Fruit fly (Drosophila melanogaster) whole organism, pupa: ENCODE results near the gene CG5768.

Source experiments
- CG10348 ChIP-seq: fragments of 200-800 bp; sonication (Bioruptor generic); IDR thresholded peaks from 2 replicates; pipeline ENCODE4 v1.3.6; 2022; ENCODE audit warnings: missing biosample characterization, missing genetic modification characterization
- CG12605 ChIP-seq: fragments of 200-800 bp; sonication (Bioruptor generic); IDR thresholded peaks from 2 replicates; pipeline ENCODE4 v1.3.6; 2022; ENCODE audit warnings: missing biosample characterization, missing genetic modification characterization
- CG13204 ChIP-seq: fragments of 200-800 bp; sonication (Bioruptor generic); optimal IDR thresholded peaks from 2 replicates; lab custom pipeline; 2018; ENCODE audit warnings: missing biosample characterization, mild to moderate bottlenecking, missing genetic modification characterization, moderate library complexity
- CG14655 ChIP-seq: fragments of 200-800 bp; sonication (Bioruptor generic); optimal IDR thresholded peaks from 3 replicates; lab custom pipeline; 2017; ENCODE audit warnings: mild to moderate bottlenecking, missing biosample characterization, missing genetic modification reagents, missing genetic modification characterization
- CG15710 ChIP-seq: fragments of 200-800 bp; sonication (Bioruptor generic); optimal IDR thresholded peaks from 2 replicates; lab custom pipeline; 2018; ENCODE audit warnings: missing biosample characterization, mild to moderate bottlenecking, missing genetic modification characterization, moderate library complexity
- CG17806 ChIP-seq: fragments of 200-800 bp; sonication (Bioruptor generic); optimal IDR thresholded peaks from 2 replicates; lab custom pipeline; 2018; ENCODE audit warnings: missing biosample characterization, mild to moderate bottlenecking, missing genetic modification characterization, moderate library complexity
- CG32121 ChIP-seq: fragments of 200-800 bp; sonication (Bioruptor generic); IDR thresholded peaks from 2 replicates; pipeline ENCODE4 v1.3.6; 2022; ENCODE audit warnings: missing biosample characterization, missing genetic modification characterization
- CG34367 ChIP-seq: fragments of 200-800 bp; sonication (Bioruptor generic); optimal IDR thresholded peaks from 2 replicates; lab custom pipeline; 2018; ENCODE audit warnings: missing biosample characterization, mild to moderate bottlenecking, missing genetic modification characterization
- CG4496 ChIP-seq: fragments of 200-800 bp; sonication (Bioruptor generic); IDR thresholded peaks from 3 replicates; pipeline ENCODE4 v1.3.6; 2022; ENCODE audit warnings: missing biosample characterization, missing genetic modification characterization
- CG8159 ChIP-seq: fragments of 200-800 bp; sonication (Bioruptor generic); optimal IDR thresholded peaks from 3 replicates; lab custom pipeline; 2018; ENCODE audit warnings: missing biosample characterization, mild to moderate bottlenecking, missing genetic modification characterization, moderate library complexity
- CG8301 ChIP-seq: fragments of 200-800 bp; sonication (Bioruptor generic); optimal IDR thresholded peaks from 2 replicates; lab custom pipeline; 2018; ENCODE audit warnings: missing biosample characterization, mild to moderate bottlenecking, missing genetic modification characterization
- CG9948 ChIP-seq: fragments of 200-800 bp; sonication (Bioruptor generic); optimal IDR thresholded peaks from 2 replicates; lab custom pipeline; 2018; ENCODE audit warnings: missing biosample characterization, mild to moderate bottlenecking, missing genetic modification characterization, moderate library complexity
- D1 ChIP-seq: fragments of 200-800 bp; sonication (Bioruptor generic); optimal IDR thresholded peaks from 2 replicates; lab custom pipeline; 2018; ENCODE audit warnings: missing biosample characterization, mild to moderate bottlenecking, missing genetic modification characterization, moderate library complexity
- EcR ChIP-seq: fragments of 200-800 bp; sonication (Bioruptor generic); optimal IDR thresholded peaks from 3 replicates; lab custom pipeline; 2019; ENCODE audit warnings: missing biosample characterization, missing genetic modification characterization, mild to moderate bottlenecking, moderate library complexity, missing genetic modification reagents
- Ets98B ChIP-seq: fragments of 200-800 bp; sonication (Bioruptor generic); IDR thresholded peaks from 2 replicates; pipeline ENCODE4 v1.3.6; 2022; ENCODE audit warnings: missing biosample characterization, missing genetic modification characterization
- Pif1A ChIP-seq: fragments of 200-800 bp; sonication (Bioruptor generic); optimal IDR thresholded peaks from 3 replicates; lab custom pipeline; 2016; ENCODE audit warnings: missing biosample characterization, missing genetic modification characterization
- Pif1B ChIP-seq: fragments of 200-800 bp; sonication (Bioruptor generic); optimal IDR thresholded peaks from 3 replicates; lab custom pipeline; 2016; ENCODE audit warnings: missing biosample characterization, missing genetic modification characterization
- Snoo ChIP-seq: fragments of 200-800 bp; sonication (Bioruptor generic); optimal IDR thresholded peaks from 3 replicates; lab custom pipeline; 2017; ENCODE audit warnings: missing biosample characterization, mild to moderate bottlenecking, missing genetic modification characterization, inconsistent platforms
- fd96Ca ChIP-seq: fragments of 200-800 bp; sonication (Bioruptor generic); IDR thresholded peaks from 3 replicates; pipeline ENCODE4 v1.3.6; 2022; ENCODE audit warnings: missing biosample characterization, missing genetic modification characterization
- gl ChIP-seq: fragments of 200-800 bp; sonication (Bioruptor generic); optimal IDR thresholded peaks from 2 replicates; lab custom pipeline; 2018; ENCODE audit warnings: missing biosample characterization, mild to moderate bottlenecking, missing genetic modification characterization
- rn ChIP-seq: fragments of 200-800 bp; sonication (Bioruptor generic); IDR thresholded peaks from 2 replicates; pipeline ENCODE4 v1.3.6; 2022; ENCODE audit warnings: missing biosample characterization, missing genetic modification characterization

CG5768 gene

dm6 chr3R:24369268-24369667 lies 20.9 kb downstream of the CG5768 start, which contains the start of gene CG13614:
TSS of gene CG13614 (plus strand) at chr3R:24369568.
- no peak for TF ChIP-seq CG15710 (tag; lab: Kevin White, UChicago)
- no peak for TF ChIP-seq CG10348 (GFP tag; lab: Robert Waterston, UW)
- no peak for TF ChIP-seq CG32121 (GFP tag; lab: Robert Waterston, UW)
- TF ChIP-seq Ets98B: no peak
- no peak for TF ChIP-seq CG8159 (tag; lab: Kevin White, UChicago)
- no peak for TF ChIP-seq rn (GFP tag; lab: Robert Waterston, UW)
- no peak for TF ChIP-seq Pif1A
- TF ChIP-seq CG9948 (tag; lab: Kevin White, UChicago): no peak
- no peak for TF ChIP-seq CG8301
- no peak for TF ChIP-seq CG34367 (tag; lab: Kevin White, UChicago)
- no peak for TF ChIP-seq CG17806 (tag; lab: Kevin White, UChicago)
- no peak for TF ChIP-seq CG12605 (GFP tag; lab: Robert Waterston, UW)
- TF ChIP-seq fd96Ca (GFP tag; lab: Robert Waterston, UW): no peak
- TF ChIP-seq CG13204 (GFP tag; lab: Kevin White, UChicago): no peak
- no peak for TF ChIP-seq EcR (GFP tag; lab: Kevin White, UChicago)
- TF ChIP-seq gl (tag; lab: Kevin White, UChicago): no peak
- no peak for TF ChIP-seq CG4496 (GFP tag; lab: Robert Waterston, UW)
- TF ChIP-seq Snoo (tag; lab: Kevin White, UChicago): no peak
- TF ChIP-seq D1 (tag; lab: Kevin White, UChicago): no peak
- TF ChIP-seq Pif1B (GFP tag; lab: Kevin White, UChicago): no peak
- TF ChIP-seq, all 21 proteins: peak for 0

dm6 chr3R:24368064-24368463 lies 22.1 kb downstream of the CG5768 start, which contains the start of the genes CG42812 and CG33341:
TSS of gene CG42812 (minus strand) at chr3R:24368164.
TSS of gene CG33341 (plus strand) at chr3R:24368358.
- TF ChIP-seq CG8159 (tag; lab: Kevin White, UChicago) (no peak), fd96Ca (GFP tag; lab: Robert Waterston, UW) (no peak), CG13204 (GFP tag; lab: Kevin White, UChicago) (no peak), CG32121 (GFP tag; lab: Robert Waterston, UW) (no peak), gl (tag; lab: Kevin White, UChicago) (no peak), Snoo (tag; lab: Kevin White, UChicago) (no peak), CG15710 (tag; lab: Kevin White, UChicago) (no peak)

dm6 chr3R:24367120-24367519 lies 23.0 kb downstream of the CG5768 start, which contains the start of gene CG42811:
TSS of gene CG42811 (minus strand) at chr3R:24367220.
- TF ChIP-seq CG13204 (GFP tag; lab: Kevin White, UChicago) (no peak), CG17806 (tag; lab: Kevin White, UChicago) (no peak), rn (GFP tag; lab: Robert Waterston, UW) (no peak), CG14655 (GFP tag; lab: Kevin White, UChicago) (no peak), CG9948 (tag; lab: Kevin White, UChicago) (no peak), Pif1B (GFP tag; lab: Kevin White, UChicago) (no peak), CG15710 (tag; lab: Kevin White, UChicago) (no peak), CG8301 (no peak)
- TF ChIP-seq, all 21 proteins: peak for 0

dm6 chr3R:24364880-24365604 lies 25.1 kb downstream of the CG5768 start, which contains the start of the genes CG17784 and CG13613:
TSS of gene CG17784 (minus strand) at chr3R:24364980.
TSS of gene CG13613 (plus strand) at chr3R:24365554.
- TF ChIP-seq Pif1A: no peak
- TF ChIP-seq CG34367 (tag; lab: Kevin White, UChicago): no peak
- no peak for TF ChIP-seq CG8159 (tag; lab: Kevin White, UChicago)
- TF ChIP-seq D1 (tag; lab: Kevin White, UChicago): no peak
- TF ChIP-seq CG32121 (GFP tag; lab: Robert Waterston, UW): no peak

- TF ChIP-seq D1 (tag; lab: Kevin White, UChicago) (no peak), EcR (GFP tag; lab: Kevin White, UChicago) (no peak), CG12605 (GFP tag; lab: Robert Waterston, UW) (no peak), Pif1A (no peak), Snoo (tag; lab: Kevin White, UChicago) (no peak), CG14655 (GFP tag; lab: Kevin White, UChicago) (no peak), CG13204 (GFP tag; lab: Kevin White, UChicago) (no peak), CG10348 (GFP tag; lab: Robert Waterston, UW) (no peak), Pif1B (GFP tag; lab: Kevin White, UChicago) (no peak), CG34367 (tag; lab: Kevin White, UChicago) (no peak)
These were observed 27.3 kb downstream of the CG5768 start, which contains the start of gene CG33340 for dm6 chr3R:24362838-24363237. TSS of gene CG33340 (plus strand) at chr3R:24363138.

- no peak for TF ChIP-seq D1 (tag; lab: Kevin White, UChicago)
- no peak for TF ChIP-seq CG8301
- TF ChIP-seq CG9948 (tag; lab: Kevin White, UChicago): no peak
- TF ChIP-seq CG8159 (tag; lab: Kevin White, UChicago): no peak
- no peak for TF ChIP-seq Snoo (tag; lab: Kevin White, UChicago)
- no peak for TF ChIP-seq CG12605 (GFP tag; lab: Robert Waterston, UW)
- no peak for TF ChIP-seq CG15710 (tag; lab: Kevin White, UChicago)
- TF ChIP-seq, all 21 proteins: peak for 0
These were observed 28.6 kb downstream of the CG5768 start, which contains the start of the genes CG5762 and CG33339 for dm6 chr3R:24361583-24361982. TSS of gene CG5762 (minus strand) at chr3R:24361683. TSS of gene CG33339 (plus strand) at chr3R:24361847.
